Fruit fly (Drosophila melanogaster) whole organism: Measurements from ENCODE around the gene CG12355.

Source experiments
- psq ChIP-seq: fragments of >200 bp; optimal IDR thresholded peaks from 2 replicates; lab custom pipeline; 2017
- usp ChIP-seq: fragments of >200 bp; optimal IDR thresholded peaks from 2 replicates; lab custom pipeline; 2017; ENCODE audit warnings: missing biosample characterization, missing genetic modification characterization, mixed read lengths

dm6 chr3L:15509398-15509797 lies 14.0 kb upstream of the CG12355 start, which contains the start of the genes gdl and gdl-ORF39:
- no peak for TF ChIP-seq usp (GFP tag; lab: Kevin White, UChicago)
- TF ChIP-seq psq, result no peak
